In the genomic region with DNA sequence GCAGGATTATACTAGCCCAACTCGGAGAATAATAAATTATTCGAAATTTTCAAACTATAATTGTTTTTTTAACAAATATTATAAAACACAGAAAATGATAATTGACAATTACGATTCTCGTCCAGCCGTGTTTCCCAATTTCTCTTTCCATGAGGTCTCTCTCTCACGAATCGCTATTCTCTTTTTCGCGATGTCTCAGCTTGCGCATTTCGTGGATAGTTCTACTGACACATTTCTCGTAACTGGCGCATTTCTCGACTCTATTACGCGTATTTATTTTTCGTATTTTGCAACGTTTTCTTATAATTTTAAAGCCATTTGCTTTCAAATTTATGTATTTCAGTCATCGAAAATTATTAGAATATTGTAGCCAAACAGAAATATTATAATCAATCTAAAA, we compare ENCODE assay signal across 2 worm cellular contexts.
TF ChIP-seq lines count a peak whose summit lies in the region.

No protein-coding gene starts in this region.

TF ChIP-seq in whole organism, L4 larva, 104 proteins besides CTCF, POLR2A, EP300 and RAD21 (continued from another document):
- no peak for TF ChIP-seq ztf-11 (tag; optimal IDR thresholded peaks at IDR 0.05; lab: Kevin White, UChicago)
- TF ChIP-seq nhr-102 (tag; optimal IDR thresholded peaks at IDR 0.05; lab: Kevin White, UChicago): peak; percentile 90
- peak; percentile 85 for TF ChIP-seq lir-3 (tag; optimal IDR thresholded peaks at IDR 0.05; lab: Kevin White, UChicago)
- TF ChIP-seq duxl-1 (tag; optimal IDR thresholded peaks at IDR 0.05; lab: Kevin White, UChicago; ENCODE audit: poor library complexity): peak; percentile 95
- TF ChIP-seq lin-13 (GFP tag; optimal IDR thresholded peaks at IDR 0.05; lab: Kevin White, UChicago): peak; percentile 99
- peak; percentile 54 for TF ChIP-seq zag-1 (tag; optimal IDR thresholded peaks at IDR 0.05; lab: Kevin White, UChicago)
- peak; percentile 96 to 98 for TF ChIP-seq lsy-2 (tag; optimal IDR thresholded peaks at IDR 0.05; lab: Kevin White, UChicago)
- TF ChIP-seq zip-2 (tag; optimal IDR thresholded peaks at IDR 0.05; lab: Kevin White, UChicago): peak; percentile 88
- TF ChIP-seq hmg-1.1 (GFP tag; IDR thresholded peaks at IDR 0.05; lab: Robert Waterston, UW): peak; percentile 98
- peak; percentile 97 for TF ChIP-seq dmd-6 (GFP tag; IDR thresholded peaks at IDR 0.05; lab: Robert Waterston, UW)
- TF ChIP-seq spr-3 (GFP tag; optimal IDR thresholded peaks at IDR 0.05; lab: Kevin White, UChicago): peak; percentile 86
- TF ChIP-seq Y48G9A.11 (GFP tag; IDR thresholded peaks at IDR 0.05; lab: Robert Waterston, UW): peak; percentile 96
- peak; percentile 98 for TF ChIP-seq Y75B8A.6 (GFP tag; IDR thresholded peaks at IDR 0.05; lab: Robert Waterston, UW)
- TF ChIP-seq ceh-20 (GFP tag; IDR thresholded peaks at IDR 0.05; lab: Robert Waterston, UW): peak; percentile 97
- no peak for TF ChIP-seq set-16 (GFP tag; IDR thresholded peaks at IDR 0.05; lab: Robert Waterston, UW)
- TF ChIP-seq spr-1 (tag; optimal IDR thresholded peaks at IDR 0.05; lab: Kevin White, UChicago): peak; percentile 94
- TF ChIP-seq Y5F2A.4 (GFP tag; optimal IDR thresholded peaks at IDR 0.05; lab: Kevin White, UChicago): peak; percentile 32
- peak; percentile 99 for TF ChIP-seq nhr-77 (tag; optimal IDR thresholded peaks at IDR 0.05; lab: Kevin White, UChicago)
- no peak; the same call in 1 of the 2 replicates for TF ChIP-seq zfp-3 (GFP tag; conservative IDR thresholded peaks at IDR 0.05; lab: Robert Waterston, UW)
- TF ChIP-seq nhr-28 (tag; optimal IDR thresholded peaks at IDR 0.05; lab: Kevin White, UChicago): peak; percentile 98
- TF ChIP-seq tra-1 (GFP tag; IDR thresholded peaks at IDR 0.05; lab: Robert Waterston, UW): peak; percentile 99
- peak; percentile 52 for TF ChIP-seq ceh-28 (tag; optimal IDR thresholded peaks at IDR 0.05; lab: Kevin White, UChicago)
- TF ChIP-seq nhr-10 (tag; optimal IDR thresholded peaks at IDR 0.05; lab: Kevin White, UChicago): peak; percentile 92
- TF ChIP-seq hif-1 (tag; optimal IDR thresholded peaks at IDR 0.05; lab: Kevin White, UChicago): peak; percentile 65 to 98
- peak; percentile 28 for TF ChIP-seq ceh-82 (tag; optimal IDR thresholded peaks at IDR 0.05; lab: Kevin White, UChicago)
- peak; percentile 88 for TF ChIP-seq ces-1 (GFP tag; optimal IDR thresholded peaks at IDR 0.05; lab: Kevin White, UChicago)
- TF ChIP-seq lin-39 (tag; optimal IDR thresholded peaks at IDR 0.05; lab: Kevin White, UChicago): peak; percentile 83
- TF ChIP-seq dve-1 (tag; optimal IDR thresholded peaks at IDR 0.05; lab: Kevin White, UChicago; ENCODE audit: insufficient read depth): peak; percentile 99
- TF ChIP-seq nhr-76 (tag; optimal IDR thresholded peaks at IDR 0.05; lab: Kevin White, UChicago): peak; percentile 57
- peak; percentile 92 for TF ChIP-seq jun-1 (tag; optimal IDR thresholded peaks at IDR 0.05; lab: Kevin White, UChicago)
- TF ChIP-seq mxl-3 (GFP tag; optimal IDR thresholded peaks at IDR 0.05; lab: Kevin White, UChicago): peak; percentile 98
- peak; percentile 100 for TF ChIP-seq ceh-44 (GFP tag; IDR thresholded peaks at IDR 0.05; lab: Robert Waterston, UW)
- TF ChIP-seq F26F4.8 (GFP tag; conservative IDR thresholded peaks at IDR 0.05; lab: Robert Waterston, UW): peak; percentile 64; the same call in 1 of the 2 replicates
- peak; percentile 58; the same call in 1 of the 2 replicates for TF ChIP-seq Y105C5A.15 (GFP tag; IDR thresholded peaks at IDR 0.05; lab: Robert Waterston, UW)
- TF ChIP-seq unc-39 (tag; optimal IDR thresholded peaks at IDR 0.05; lab: Kevin White, UChicago): no peak
- TF ChIP-seq ceh-62 (tag; optimal IDR thresholded peaks at IDR 0.05; lab: Kevin White, UChicago): peak; percentile 42
- TF ChIP-seq dpl-1 (GFP tag; optimal IDR thresholded peaks at IDR 0.05; lab: Kevin White, UChicago): peak; percentile 92
- TF ChIP-seq daf-12 (tag; optimal IDR thresholded peaks at IDR 0.05; lab: Kevin White, UChicago): no peak
- peak; percentile 98 for TF ChIP-seq aha-1 (tag; lab: Kevin White, UChicago)
- TF ChIP-seq hlh-11 (tag; optimal IDR thresholded peaks at IDR 0.05; lab: Kevin White, UChicago): peak; percentile 97
- peak; percentile 99 for TF ChIP-seq fkh-10 (GFP tag; optimal IDR thresholded peaks at IDR 0.05; lab: Kevin White, UChicago)
- peak; percentile 82 for TF ChIP-seq ztf-7 (tag; optimal IDR thresholded peaks at IDR 0.05; lab: Kevin White, UChicago)
- TF ChIP-seq pha-4 (GFP tag; IDR thresholded peaks at IDR 0.05; lab: Robert Waterston, UW): peak; percentile 93
- TF ChIP-seq pha-4 (tag; optimal IDR thresholded peaks at IDR 0.05; lab: Kevin White, UChicago): peak; percentile 98
- peak; percentile 99 for TF ChIP-seq mep-1 (tag; optimal IDR thresholded peaks at IDR 0.05; lab: Kevin White, UChicago)
- TF ChIP-seq ama-1 (optimal IDR thresholded peaks at IDR 0.05; lab: Kevin White, UChicago): peak; percentile 85
- no peak for TF ChIP-seq F10B5.3 (tag; optimal IDR thresholded peaks at IDR 0.05; lab: Kevin White, UChicago)
- TF ChIP-seq T26A8.4 (GFP tag; IDR thresholded peaks at IDR 0.05; lab: Robert Waterston, UW): peak; percentile 83
- TF ChIP-seq rbr-2 (tag; optimal IDR thresholded peaks at IDR 0.05; lab: Kevin White, UChicago): peak; percentile 98
- TF ChIP-seq nhr-11 (tag; optimal IDR thresholded peaks at IDR 0.05; lab: Kevin White, UChicago): peak; percentile 99
- 0 out of 2 replicates have a peak, but pooled peaks have one; percentile 83 for TF ChIP-seq tag-97 (GFP tag; IDR thresholded peaks at IDR 0.05; lab: Robert Waterston, UW)
- TF ChIP-seq unc-130 (GFP tag; optimal IDR thresholded peaks at IDR 0.05; lab: Kevin White, UChicago): peak; percentile 99
- peak; percentile 83 for TF ChIP-seq F49E8.2 (tag; optimal IDR thresholded peaks at IDR 0.05; lab: Kevin White, UChicago; ENCODE audit: borderline replicate concordance)
- peak; percentile 96 for TF ChIP-seq lin-38 (GFP tag; IDR thresholded peaks at IDR 0.05; lab: Robert Waterston, UW)
TF ChIP-seq in whole organism, L4 larva: peak in this region for 89.

TF ChIP-seq in whole organism, late embryonic, 69 proteins besides CTCF, POLR2A, EP300 and RAD21 (continued from another document):
- TF ChIP-seq zip-5 (tag; optimal IDR thresholded peaks at IDR 0.05; lab: Kevin White, UChicago) (peak; percentile 100), ztf-16 (tag; optimal IDR thresholded peaks at IDR 0.05; lab: Kevin White, UChicago) (peak; percentile 100), unc-42 (tag; optimal IDR thresholded peaks at IDR 0.05; lab: Kevin White, UChicago) (peak; percentile 100), fkh-6 (tag; optimal IDR thresholded peaks at IDR 0.05; lab: Kevin White, UChicago) (peak; percentile 99), hlh-30 (tag; optimal IDR thresholded peaks at IDR 0.05; lab: Kevin White, UChicago; ENCODE audit: insufficient read depth) (peak; percentile 76), ceh-9 (tag; optimal IDR thresholded peaks at IDR 0.05; lab: Kevin White, UChicago) (peak; percentile 91), ceh-2 (tag; optimal IDR thresholded peaks at IDR 0.05; lab: Kevin White, UChicago) (peak; percentile 100), ceh-31 (tag; optimal IDR thresholded peaks at IDR 0.05; lab: Kevin White, UChicago) (peak; percentile 100), ceh-24 (tag; optimal IDR thresholded peaks at IDR 0.05; lab: Kevin White, UChicago) (peak; percentile 98), K09A11.1 (tag; optimal IDR thresholded peaks at IDR 0.05; lab: Kevin White, UChicago; ENCODE audit: insufficient read depth) (peak; percentile 88)
